Fruit fly (Drosophila melanogaster) whole organism, adult: Measurements from ENCODE around the gene dtn.

ENCODE experiments used
- CG12768 ChIP-seq: fragments of 200-800 bp; sonication (Bioruptor generic); optimal IDR thresholded peaks from 2 replicates; lab custom pipeline; 2017; ENCODE audit warnings: missing biosample characterization, missing genetic modification characterization, mild to moderate bottlenecking, moderate library complexity, missing genetic modification reagents
- CG14711 ChIP-seq: fragments of 200-800 bp; sonication (Bioruptor generic); optimal IDR thresholded peaks from 2 replicates; lab custom pipeline; 2018; ENCODE audit warnings: missing biosample characterization, mild to moderate bottlenecking, missing genetic modification characterization, moderate library complexity
- CG7045 ChIP-seq: fragments of 200-800 bp; sonication (Bioruptor generic); optimal IDR thresholded peaks from 2 replicates; lab custom pipeline; 2017; ENCODE audit warnings: missing biosample characterization, mild to moderate bottlenecking, missing genetic modification characterization
- CG7101 ChIP-seq: fragments of 200-800 bp; sonication (Bioruptor generic); optimal IDR thresholded peaks from 2 replicates; lab custom pipeline; 2018; ENCODE audit warnings: missing biosample characterization, mild to moderate bottlenecking, missing genetic modification characterization, moderate library complexity
- Clk ChIP-seq: fragments of 200-800 bp; sonication (Bioruptor generic); optimal IDR thresholded peaks from 2 replicates; lab custom pipeline; 2017; ENCODE audit warnings: missing biosample characterization, missing genetic modification characterization
- Crg-1 ChIP-seq: fragments of 200-800 bp; sonication (Bioruptor generic); optimal IDR thresholded peaks from 2 replicates; lab custom pipeline; 2016; ENCODE audit warnings: missing biosample characterization, missing genetic modification characterization
- Hr96 ChIP-seq: fragments of 200-800 bp; sonication (Bioruptor generic); optimal IDR thresholded peaks from 2 replicates; lab custom pipeline; 2016; ENCODE audit warnings: missing biosample characterization, missing genetic modification characterization
- Mnt ChIP-seq: fragments of 200-800 bp; sonication (Bioruptor generic); optimal IDR thresholded peaks from 2 replicates; lab custom pipeline; 2016; ENCODE audit warnings: missing biosample characterization, mild to moderate bottlenecking, missing genetic modification characterization
- kay ChIP-seq: fragments of 200-800 bp; sonication (Bioruptor generic); peaks from one replicate; lab custom pipeline; 2016; ENCODE audit warnings: missing biosample characterization, missing genetic modification characterization, borderline replicate concordance
- ovo ChIP-seq: fragments of 200-800 bp; sonication (Bioruptor generic); optimal IDR thresholded peaks from 2 replicates; lab custom pipeline; 2016; ENCODE audit warnings: missing biosample characterization, missing genetic modification characterization
- pad ChIP-seq: fragments of 200-800 bp; sonication (Bioruptor generic); optimal IDR thresholded peaks from 3 replicates; lab custom pipeline; 2017; ENCODE audit warnings: missing biosample characterization, missing genetic modification characterization, mild to moderate bottlenecking, moderate library complexity, missing genetic modification reagents

dm6 chrX:6264456-6264855 is 39.0 kb downstream of the dtn start:
- TF ChIP-seq kay (GFP tag; lab: Kevin White, UChicago) (no peak), Hr96 (GFP tag; lab: Kevin White, UChicago) (no peak), Crg-1 (no peak), CG12768 (GFP tag; lab: Kevin White, UChicago) (no peak), CG7045 (GFP tag; lab: Kevin White, UChicago) (no peak), CG14711 (tag; lab: Kevin White, UChicago) (no peak), Clk (GFP tag; lab: Kevin White, UChicago) (no peak), pad (GFP tag; lab: Kevin White, UChicago) (no peak), CG7101 (no peak), ovo (GFP tag; lab: Kevin White, UChicago) (no peak), Mnt (GFP tag; lab: Kevin White, UChicago) (no peak)
